Fruit fly (Drosophila melanogaster) whole organism, pupa: Measurements from ENCODE around the gene HIPP1.

Experiments used
- CG10348 ChIP-seq: fragments of 200-800 bp; sonication (Bioruptor generic); IDR thresholded peaks from 2 replicates; pipeline ENCODE4 v1.3.6; 2022; ENCODE audit warnings: missing biosample characterization, missing genetic modification characterization
- CG12605 ChIP-seq: fragments of 200-800 bp; sonication (Bioruptor generic); IDR thresholded peaks from 2 replicates; pipeline ENCODE4 v1.3.6; 2022; ENCODE audit warnings: missing biosample characterization, missing genetic modification characterization
- CG13204 ChIP-seq: fragments of 200-800 bp; sonication (Bioruptor generic); optimal IDR thresholded peaks from 2 replicates; lab custom pipeline; 2018; ENCODE audit warnings: missing biosample characterization, mild to moderate bottlenecking, missing genetic modification characterization, moderate library complexity
- CG14655 ChIP-seq: fragments of 200-800 bp; sonication (Bioruptor generic); optimal IDR thresholded peaks from 3 replicates; lab custom pipeline; 2017; ENCODE audit warnings: mild to moderate bottlenecking, missing biosample characterization, missing genetic modification reagents, missing genetic modification characterization
- CG15710 ChIP-seq: fragments of 200-800 bp; sonication (Bioruptor generic); optimal IDR thresholded peaks from 2 replicates; lab custom pipeline; 2018; ENCODE audit warnings: missing biosample characterization, mild to moderate bottlenecking, missing genetic modification characterization, moderate library complexity
- CG17806 ChIP-seq: fragments of 200-800 bp; sonication (Bioruptor generic); optimal IDR thresholded peaks from 2 replicates; lab custom pipeline; 2018; ENCODE audit warnings: missing biosample characterization, mild to moderate bottlenecking, missing genetic modification characterization, moderate library complexity
- CG32121 ChIP-seq: fragments of 200-800 bp; sonication (Bioruptor generic); IDR thresholded peaks from 2 replicates; pipeline ENCODE4 v1.3.6; 2022; ENCODE audit warnings: missing biosample characterization, missing genetic modification characterization
- CG34367 ChIP-seq: fragments of 200-800 bp; sonication (Bioruptor generic); optimal IDR thresholded peaks from 2 replicates; lab custom pipeline; 2018; ENCODE audit warnings: missing biosample characterization, mild to moderate bottlenecking, missing genetic modification characterization
- CG4496 ChIP-seq: fragments of 200-800 bp; sonication (Bioruptor generic); IDR thresholded peaks from 3 replicates; pipeline ENCODE4 v1.3.6; 2022; ENCODE audit warnings: missing biosample characterization, missing genetic modification characterization
- CG8159 ChIP-seq: fragments of 200-800 bp; sonication (Bioruptor generic); optimal IDR thresholded peaks from 3 replicates; lab custom pipeline; 2018; ENCODE audit warnings: missing biosample characterization, mild to moderate bottlenecking, missing genetic modification characterization, moderate library complexity
- CG8301 ChIP-seq: fragments of 200-800 bp; sonication (Bioruptor generic); optimal IDR thresholded peaks from 2 replicates; lab custom pipeline; 2018; ENCODE audit warnings: missing biosample characterization, mild to moderate bottlenecking, missing genetic modification characterization
- CG9948 ChIP-seq: fragments of 200-800 bp; sonication (Bioruptor generic); optimal IDR thresholded peaks from 2 replicates; lab custom pipeline; 2018; ENCODE audit warnings: missing biosample characterization, mild to moderate bottlenecking, missing genetic modification characterization, moderate library complexity
- D1 ChIP-seq: fragments of 200-800 bp; sonication (Bioruptor generic); optimal IDR thresholded peaks from 2 replicates; lab custom pipeline; 2018; ENCODE audit warnings: missing biosample characterization, mild to moderate bottlenecking, missing genetic modification characterization, moderate library complexity
- EcR ChIP-seq: fragments of 200-800 bp; sonication (Bioruptor generic); optimal IDR thresholded peaks from 3 replicates; lab custom pipeline; 2019; ENCODE audit warnings: missing biosample characterization, missing genetic modification characterization, mild to moderate bottlenecking, moderate library complexity, missing genetic modification reagents
- Ets98B ChIP-seq: fragments of 200-800 bp; sonication (Bioruptor generic); IDR thresholded peaks from 2 replicates; pipeline ENCODE4 v1.3.6; 2022; ENCODE audit warnings: missing biosample characterization, missing genetic modification characterization
- Pif1A ChIP-seq: fragments of 200-800 bp; sonication (Bioruptor generic); optimal IDR thresholded peaks from 3 replicates; lab custom pipeline; 2016; ENCODE audit warnings: missing biosample characterization, missing genetic modification characterization
- Pif1B ChIP-seq: fragments of 200-800 bp; sonication (Bioruptor generic); optimal IDR thresholded peaks from 3 replicates; lab custom pipeline; 2016; ENCODE audit warnings: missing biosample characterization, missing genetic modification characterization
- Snoo ChIP-seq: fragments of 200-800 bp; sonication (Bioruptor generic); optimal IDR thresholded peaks from 3 replicates; lab custom pipeline; 2017; ENCODE audit warnings: missing biosample characterization, mild to moderate bottlenecking, missing genetic modification characterization, inconsistent platforms
- fd96Ca ChIP-seq: fragments of 200-800 bp; sonication (Bioruptor generic); IDR thresholded peaks from 3 replicates; pipeline ENCODE4 v1.3.6; 2022; ENCODE audit warnings: missing biosample characterization, missing genetic modification characterization
- gl ChIP-seq: fragments of 200-800 bp; sonication (Bioruptor generic); optimal IDR thresholded peaks from 2 replicates; lab custom pipeline; 2018; ENCODE audit warnings: missing biosample characterization, mild to moderate bottlenecking, missing genetic modification characterization
- rn ChIP-seq: fragments of 200-800 bp; sonication (Bioruptor generic); IDR thresholded peaks from 2 replicates; pipeline ENCODE4 v1.3.6; 2022; ENCODE audit warnings: missing biosample characterization, missing genetic modification characterization

HIPP1 gene

DNA sequence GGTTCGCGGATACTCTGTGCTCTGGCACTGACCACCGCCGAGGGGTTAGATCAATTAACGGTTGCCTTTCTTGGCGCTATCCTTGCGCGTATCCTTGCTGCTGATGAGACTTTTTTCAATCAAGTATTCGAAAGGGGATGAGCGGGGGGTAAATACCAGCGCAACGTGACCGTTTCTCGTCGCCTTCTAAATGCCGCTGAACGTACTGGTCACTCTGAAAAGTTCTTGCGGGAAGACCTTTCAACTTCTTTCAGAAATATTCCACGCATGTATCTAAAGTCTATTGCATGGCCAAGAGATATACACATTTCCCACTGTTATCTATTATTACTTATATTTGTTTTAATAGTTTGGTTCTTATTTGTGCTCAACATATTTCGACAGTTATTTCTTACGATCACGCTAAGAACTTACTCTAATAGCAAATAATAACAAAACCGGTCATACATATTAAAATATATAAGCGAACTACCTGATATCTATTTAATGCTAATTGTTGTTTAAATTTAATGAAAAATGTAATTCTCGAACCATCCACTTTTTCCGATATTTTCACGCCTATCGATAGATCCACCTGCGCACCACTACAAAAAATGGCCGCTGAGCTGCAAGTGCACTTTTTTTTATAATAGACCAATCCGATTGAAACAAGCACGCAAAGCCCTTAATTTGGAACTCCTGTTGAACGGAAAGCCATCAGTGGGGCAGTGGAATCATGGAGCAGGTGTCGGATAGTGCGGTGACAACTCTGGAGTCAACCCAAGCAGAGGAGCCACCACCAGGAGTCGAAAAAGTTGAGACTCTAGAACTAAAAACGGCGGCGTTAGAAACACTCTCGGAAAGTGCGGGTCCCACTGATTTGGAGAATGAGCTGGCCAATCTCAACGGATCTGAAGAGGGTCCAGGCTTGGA is at the start of gene HIPP1, which contains the start of gene CG3634:
Gene HIPP1, plus strand, starts transcription at position 582 of the 912 bp plus-strand sequence.
Gene CG3634, minus strand, starts transcription at position 185 of the 912 bp plus-strand sequence.
- TF ChIP-seq CG15710 (tag; lab: Kevin White, UChicago) (no peak), CG4496 (0 out of 3 replicates have a peak, but pooled peaks have one; percentile 25)

DNA sequence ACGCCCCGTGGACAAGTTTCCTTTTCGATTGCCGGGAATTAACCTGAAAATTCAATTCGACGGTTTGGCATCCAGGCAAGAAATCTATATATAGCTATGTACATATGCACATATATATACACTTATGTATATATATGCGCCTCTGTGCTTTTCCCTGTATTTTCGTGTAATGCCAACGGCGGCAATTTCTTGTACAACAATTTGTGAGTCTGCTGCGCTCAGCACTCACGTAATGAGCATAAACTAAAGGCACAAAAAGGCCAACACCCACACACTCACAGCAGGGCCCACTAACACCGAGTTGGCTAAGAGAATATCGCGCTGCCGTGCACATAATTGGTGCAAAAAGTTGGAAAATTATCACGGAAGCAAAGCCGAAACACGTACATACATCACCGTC is 48.0 kb upstream of the HIPP1 start:
- no peak for TF ChIP-seq Ets98B (GFP tag; lab: Robert Waterston, UW)
- no peak for TF ChIP-seq CG17806
- TF ChIP-seq CG32121 (GFP tag; lab: Robert Waterston, UW): no peak
- TF ChIP-seq rn (GFP tag; lab: Robert Waterston, UW): no peak
- TF ChIP-seq Snoo (tag; lab: Kevin White, UChicago): no peak
- no peak for TF ChIP-seq CG8301 (tag; lab: Kevin White, UChicago)
- TF ChIP-seq EcR (GFP tag; lab: Kevin White, UChicago): no peak
- TF ChIP-seq CG15710 (tag; lab: Kevin White, UChicago): no peak
- TF ChIP-seq CG8159: no peak
- TF ChIP-seq gl (tag; lab: Kevin White, UChicago): no peak
- TF ChIP-seq CG34367 (tag; lab: Kevin White, UChicago): no peak
- no peak for TF ChIP-seq CG4496
- no peak for TF ChIP-seq D1
- TF ChIP-seq CG12605 (GFP tag; lab: Robert Waterston, UW): no peak
- TF ChIP-seq CG13204 (GFP tag; lab: Kevin White, UChicago): no peak
- TF ChIP-seq CG14655 (GFP tag; lab: Kevin White, UChicago): no peak
- no peak for TF ChIP-seq CG10348
- TF ChIP-seq Pif1B (GFP tag; lab: Kevin White, UChicago): no peak
- no peak for TF ChIP-seq Pif1A (GFP tag; lab: Kevin White, UChicago)
- TF ChIP-seq fd96Ca: no peak

DNA sequence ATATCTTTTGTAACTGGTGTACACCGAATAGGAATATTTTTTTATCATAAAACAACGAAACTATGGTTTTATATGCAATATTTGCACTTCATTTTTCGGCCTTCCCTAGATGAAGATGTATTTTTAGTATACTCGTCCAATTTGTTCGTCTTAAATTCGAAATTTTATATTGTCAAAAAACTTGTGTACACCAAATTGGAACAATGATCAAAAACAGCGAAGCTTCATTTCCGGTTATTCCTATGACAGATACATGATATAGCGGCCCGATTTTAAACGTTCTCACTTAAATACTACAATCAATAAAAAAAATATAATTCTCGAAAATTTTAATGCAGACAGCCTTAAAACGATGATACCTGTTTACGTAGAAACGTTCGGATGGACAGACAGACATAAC is 42.2 kb upstream of the HIPP1 start:
- TF ChIP-seq CG14655 (GFP tag; lab: Kevin White, UChicago): no peak
- TF ChIP-seq Snoo (tag; lab: Kevin White, UChicago): no peak
- no peak for TF ChIP-seq Pif1B (GFP tag; lab: Kevin White, UChicago)
- no peak for TF ChIP-seq CG8301 (tag; lab: Kevin White, UChicago)
- no peak for TF ChIP-seq CG34367 (tag; lab: Kevin White, UChicago)
- TF ChIP-seq CG32121 (GFP tag; lab: Robert Waterston, UW): no peak
- no peak for TF ChIP-seq CG9948 (tag; lab: Kevin White, UChicago)
- TF ChIP-seq fd96Ca: no peak
- TF ChIP-seq CG12605 (GFP tag; lab: Robert Waterston, UW): no peak
- no peak for TF ChIP-seq rn (GFP tag; lab: Robert Waterston, UW)
- no peak for TF ChIP-seq CG15710 (tag; lab: Kevin White, UChicago)
- no peak for TF ChIP-seq CG17806
- no peak for TF ChIP-seq CG8159
- no peak for TF ChIP-seq Ets98B (GFP tag; lab: Robert Waterston, UW)
- no peak for TF ChIP-seq CG4496
- TF ChIP-seq CG13204 (GFP tag; lab: Kevin White, UChicago): no peak
- no peak for TF ChIP-seq EcR (GFP tag; lab: Kevin White, UChicago)

DNA sequence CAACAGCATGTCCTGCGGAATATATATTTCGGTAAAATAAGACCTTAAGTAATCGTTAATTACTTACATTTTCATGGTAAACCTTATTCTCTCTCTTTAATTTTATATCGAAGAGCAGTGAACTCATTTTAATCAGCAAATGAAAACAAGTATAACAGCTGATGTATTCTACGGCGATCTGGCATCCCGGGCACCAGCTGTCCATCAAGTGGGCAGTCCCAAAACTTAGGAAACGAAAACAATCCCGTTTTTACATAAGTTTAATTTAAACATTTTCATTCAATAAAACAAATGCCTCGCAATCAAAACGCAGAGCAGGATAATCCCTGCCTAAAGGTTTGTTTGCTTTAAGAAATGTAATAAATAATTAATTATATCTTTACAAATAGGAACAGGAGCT is 40.1 kb upstream of the HIPP1 start, which contains the start of the genes CG4074 and CG4186:
Gene CG4074, minus strand, starts transcription at position 151 of the 400 bp plus-strand sequence.
Gene CG4186, plus strand, starts transcription at position 237 of the 400 bp plus-strand sequence.
- TF ChIP-seq Pif1B (GFP tag; lab: Kevin White, UChicago) (peak; percentile 24), CG14655 (GFP tag; lab: Kevin White, UChicago) (no peak), EcR (GFP tag; lab: Kevin White, UChicago) (peak; percentile 93), CG4496 (no peak), gl (tag; lab: Kevin White, UChicago) (no peak), rn (GFP tag; lab: Robert Waterston, UW) (no peak), D1 (peak; percentile 42), CG9948 (tag; lab: Kevin White, UChicago) (no peak), Pif1A (GFP tag; lab: Kevin White, UChicago) (no peak), Snoo (tag; lab: Kevin White, UChicago) (no peak)

DNA sequence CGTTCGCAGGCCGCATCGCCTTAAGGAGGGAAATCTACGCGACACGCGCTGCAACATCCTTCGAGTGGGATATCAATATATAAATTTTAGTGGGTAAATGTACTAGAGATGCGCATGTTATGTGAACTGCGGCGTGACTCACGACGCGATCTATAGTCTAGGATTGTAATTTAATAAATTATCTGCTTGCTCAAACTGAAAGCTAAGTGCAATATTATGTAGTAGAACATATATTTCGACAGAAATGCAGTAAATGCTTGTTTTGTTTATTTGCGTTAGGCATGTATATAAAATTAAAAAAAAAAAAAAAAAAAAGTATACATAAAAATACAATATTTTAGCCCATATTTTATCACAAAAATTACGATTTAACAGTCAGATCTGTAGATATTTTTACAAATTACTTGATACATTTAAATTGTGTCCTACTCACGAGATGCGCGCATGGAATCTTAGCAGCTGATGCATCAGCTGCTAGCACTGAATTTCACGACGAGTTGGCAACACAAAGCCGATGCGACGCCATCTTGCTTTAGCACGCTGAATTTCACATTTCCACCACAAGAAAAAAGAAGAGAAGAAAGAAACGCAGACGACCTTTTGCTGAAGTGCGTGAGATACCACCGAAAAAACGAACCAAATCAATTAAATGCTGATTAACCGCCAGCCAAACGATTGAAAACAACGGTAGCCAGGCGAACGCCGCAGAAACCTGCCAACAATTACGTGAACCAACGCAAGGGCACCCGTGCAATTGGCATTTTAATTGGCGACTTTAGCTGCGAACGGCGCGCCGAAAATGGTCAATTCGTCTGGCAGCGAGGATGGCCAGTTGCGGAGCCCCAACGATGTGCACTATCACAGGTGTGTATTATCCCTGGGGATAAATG is 38.2 kb upstream of the HIPP1 start, which contains the start of the genes CG4042 and Pitslre:
Gene CG4042, minus strand, starts transcription at position 507 of the 890 bp plus-strand sequence.
Gene Pitslre, plus strand, starts transcription at position 528 of the 890 bp plus-strand sequence.
- TF ChIP-seq CG4496 (no peak), CG34367 (tag; lab: Kevin White, UChicago) (peak; percentile 25), CG8301 (tag; lab: Kevin White, UChicago) (no peak), fd96Ca (no peak), CG10348 (no peak), CG8159 (peak; percentile 30), rn (GFP tag; lab: Robert Waterston, UW) (no peak), CG13204 (GFP tag; lab: Kevin White, UChicago) (no peak), Snoo (tag; lab: Kevin White, UChicago) (no peak), D1 (peak; percentile 8), CG15710 (tag; lab: Kevin White, UChicago) (peak; percentile 25), Pif1B (GFP tag; lab: Kevin White, UChicago) (peak; percentile 6), CG32121 (GFP tag; lab: Robert Waterston, UW) (no peak), CG17806 (no peak), gl (tag; lab: Kevin White, UChicago) (no peak), CG9948 (tag; lab: Kevin White, UChicago) (no peak), Ets98B (GFP tag; lab: Robert Waterston, UW) (no peak), EcR (GFP tag; lab: Kevin White, UChicago) (peak; percentile 9), CG14655 (GFP tag; lab: Kevin White, UChicago) (peak; percentile 16), Pif1A (GFP tag; lab: Kevin White, UChicago) (no peak)
